Fruit fly (Drosophila melanogaster) whole organism, embryonic: ENCODE results near the gene Gart.

Source experiments
- CG11504 ChIP-seq: fragments of 200-800 bp; sonication (Bioruptor generic); optimal IDR thresholded peaks from 3 replicates; lab custom pipeline; 2019; ENCODE audit warnings: missing biosample characterization, mild to moderate bottlenecking, missing genetic modification characterization, moderate library complexity
- CG42726 ChIP-seq: fragments of 200-800 bp; sonication (Bioruptor generic); IDR thresholded peaks from 2 replicates; pipeline ENCODE4 v1.3.6; 2022; ENCODE audit warnings: missing biosample characterization, missing genetic modification characterization; ENCODE audit not compliant: partially characterized antibody
- Doc3 ChIP-seq: fragments of 200-800 bp; sonication (Bioruptor generic); IDR thresholded peaks from 3 replicates; pipeline ENCODE4 v1.3.6; 2022; ENCODE audit warnings: missing biosample characterization, missing genetic modification characterization; ENCODE audit not compliant: partially characterized antibody
- Ets65A ChIP-seq: fragments of 200-800 bp; sonication (Bioruptor generic); peaks from one replicate; lab custom pipeline; 2016; ENCODE audit warnings: missing biosample characterization, missing genetic modification characterization
- MESR4 ChIP-seq: fragments of 200-800 bp; sonication (Bioruptor generic); optimal IDR thresholded peaks from 2 replicates; lab custom pipeline; 2018; ENCODE audit warnings: missing biosample characterization, mild to moderate bottlenecking, missing genetic modification characterization, moderate library complexity
- Med ChIP-seq: fragments of 200-800 bp; sonication (Bioruptor generic); peaks from one replicate; lab custom pipeline; 2016; ENCODE audit warnings: missing biosample characterization, missing genetic modification characterization, mild to moderate bottlenecking, inconsistent platforms, moderate library complexity
- klu ChIP-seq: fragments of 200-800 bp; sonication (Bioruptor generic); IDR thresholded peaks from 2 replicates; pipeline ENCODE4 v1.3.6; 2022; ENCODE audit warnings: missing biosample characterization, missing genetic modification characterization
- nerfin-2 ChIP-seq: fragments of 200-800 bp; sonication (Bioruptor generic); IDR thresholded peaks from 2 replicates; pipeline ENCODE4 v1.3.6; 2022; ENCODE audit warnings: missing biosample characterization, missing genetic modification characterization; ENCODE audit not compliant: partially characterized antibody
- sens ChIP-seq: fragments of 200-800 bp; sonication (Bioruptor generic); peaks from one replicate; lab custom pipeline; 2016; ENCODE audit warnings: missing biosample characterization, missing genetic modification characterization

The Gart gene

dm6 chr2L:6964632-6965031 is 59.1 kb downstream of the Gart start:
- TF ChIP-seq nerfin-2 (GFP tag; lab: Robert Waterston, UW) (peak; percentile 18; the same call in 1 of the 2 replicates), sens (peak; percentile 1), Med (GFP tag; lab: Kevin White, UChicago) (peak; percentile 39), Ets65A (GFP tag; lab: Kevin White, UChicago) (peak; percentile 82), klu (no peak), CG11504 (tag; lab: Kevin White, UChicago) (no peak), Doc3 (GFP tag; lab: Robert Waterston, UW) (0 out of 3 replicates have a peak, but pooled peaks have one; percentile 10), MESR4 (peak; percentile 28), CG42726 (0 out of 2 replicates have a peak, but pooled peaks have one; percentile 54)
